Fruit fly (Drosophila melanogaster) whole organism, embryonic: ENCODE results near the gene IFT52.

Experiments
- Adf1 ChIP-seq: fragments of 200-800 bp; sonication (Bioruptor generic); IDR thresholded peaks from 2 replicates; pipeline ENCODE4 v1.3.6; 2022; ENCODE audit warnings: missing biosample characterization, missing genetic modification characterization
- Asciz ChIP-seq: fragments of 200-800 bp; sonication (Bioruptor generic); optimal IDR thresholded peaks from 2 replicates; lab custom pipeline; 2017; ENCODE audit warnings: missing biosample characterization, mild to moderate bottlenecking, missing genetic modification characterization, missing genetic modification reagents
- Atf-2 ChIP-seq: fragments of 200-800 bp; sonication (Bioruptor generic); optimal IDR thresholded peaks from 2 replicates; lab custom pipeline; 2016; ENCODE audit warnings: missing biosample characterization, missing genetic modification characterization
- BtbVII ChIP-seq: fragments of 200-800 bp; sonication (Bioruptor generic); optimal IDR thresholded peaks from 3 replicates; lab custom pipeline; 2017; ENCODE audit warnings: missing biosample characterization, mild to moderate bottlenecking, missing genetic modification characterization
- CG11247 ChIP-seq: fragments of 200-800 bp; sonication (Bioruptor generic); IDR thresholded peaks from 2 replicates; pipeline ENCODE4 v1.3.6; 2022; ENCODE audit warnings: missing biosample characterization, missing genetic modification characterization
- CG12071 ChIP-seq: fragments of 200-800 bp; sonication (Bioruptor generic); optimal IDR thresholded peaks from 3 replicates; lab custom pipeline; 2018; ENCODE audit warnings: missing biosample characterization, mild to moderate bottlenecking, missing genetic modification characterization
- CG13624 ChIP-seq: fragments of 200-800 bp; sonication (Bioruptor generic); optimal IDR thresholded peaks from 2 replicates; lab custom pipeline; 2016; ENCODE audit warnings: missing biosample characterization, missing genetic modification characterization
- CG14441 ChIP-seq: fragments of 200-800 bp; sonication (Bioruptor generic); IDR thresholded peaks from 2 replicates; pipeline ENCODE4 v1.3.6; 2022; ENCODE audit warnings: missing biosample characterization, missing genetic modification characterization
- CG15269 ChIP-seq: fragments of 200-800 bp; sonication (Bioruptor generic); optimal IDR thresholded peaks from 2 replicates; lab custom pipeline; 2018; ENCODE audit warnings: missing biosample characterization, mild to moderate bottlenecking, missing genetic modification characterization, moderate library complexity
- CG17385 ChIP-seq: fragments of 200-800 bp; sonication (Bioruptor generic); optimal IDR thresholded peaks from 3 replicates; lab custom pipeline; 2018; ENCODE audit warnings: missing biosample characterization, mild to moderate bottlenecking, missing genetic modification characterization
- CG17802 ChIP-seq: fragments of 200-800 bp; sonication (Bioruptor generic); optimal IDR thresholded peaks from 2 replicates; lab custom pipeline; 2018; ENCODE audit warnings: missing biosample characterization, mild to moderate bottlenecking, missing genetic modification characterization, moderate library complexity
- CG2120 ChIP-seq: fragments of 200-800 bp; sonication (Bioruptor generic); optimal IDR thresholded peaks from 3 replicates; lab custom pipeline; 2016; ENCODE audit warnings: missing biosample characterization, missing genetic modification characterization
- CG32772 ChIP-seq: fragments of 200-800 bp; sonication (Bioruptor generic); IDR thresholded peaks from 2 replicates; pipeline ENCODE4 v1.3.6; 2022; ENCODE audit warnings: missing biosample characterization, missing genetic modification characterization
- CG3726 ChIP-seq: fragments of 200-800 bp; sonication (Bioruptor generic); IDR thresholded peaks from 3 replicates; pipeline ENCODE4, ENCODE4 v1.3.6; 2022; ENCODE audit warnings: missing biosample characterization, missing genetic modification characterization
- CG3995 ChIP-seq: fragments of 200-800 bp; sonication (Bioruptor generic); optimal IDR thresholded peaks from 3 replicates; lab custom pipeline; 2016; ENCODE audit warnings: missing biosample characterization, missing genetic modification characterization
- CG4328 ChIP-seq: fragments of 200-800 bp; sonication (Bioruptor generic); optimal IDR thresholded peaks from 3 replicates; lab custom pipeline; 2017; ENCODE audit warnings: missing biosample characterization, missing genetic modification reagents, missing genetic modification characterization
- CG4404 ChIP-seq: fragments of 200-800 bp; sonication (Bioruptor generic); IDR thresholded peaks from 2 replicates; pipeline ENCODE4 v1.3.6; 2022; ENCODE audit warnings: missing biosample characterization, missing genetic modification characterization
- CG5245 ChIP-seq: fragments of 200-800 bp; sonication (Bioruptor generic); optimal IDR thresholded peaks from 3 replicates; lab custom pipeline; 2016; ENCODE audit warnings: missing biosample characterization, missing genetic modification characterization
- CG6854 ChIP-seq: fragments of 200-800 bp; sonication (Bioruptor generic); optimal IDR thresholded peaks from 3 replicates; lab custom pipeline; 2017; ENCODE audit warnings: missing biosample characterization, mild to moderate bottlenecking, missing genetic modification characterization
- CG7745 ChIP-seq: fragments of 200-800 bp; sonication (Bioruptor generic); optimal IDR thresholded peaks from 2 replicates; lab custom pipeline; 2018; ENCODE audit warnings: missing biosample characterization, mild to moderate bottlenecking, missing genetic modification characterization, moderate library complexity
- CG7987 ChIP-seq: fragments of 200-800 bp; sonication (Bioruptor generic); optimal IDR thresholded peaks from 2 replicates; lab custom pipeline; 2018; ENCODE audit warnings: missing biosample characterization, mild to moderate bottlenecking, missing genetic modification characterization, moderate library complexity
- CG9727 ChIP-seq: fragments of 200-800 bp; sonication (Bioruptor generic); optimal IDR thresholded peaks from 3 replicates; lab custom pipeline; 2017; ENCODE audit warnings: missing biosample characterization, mild to moderate bottlenecking, missing genetic modification characterization
- CG9797 ChIP-seq: fragments of 200-800 bp; sonication (Bioruptor generic); optimal IDR thresholded peaks from 3 replicates; lab custom pipeline; 2018; ENCODE audit warnings: missing biosample characterization, mild to moderate bottlenecking, missing genetic modification characterization
- Dip3 ChIP-seq: fragments of 200-800 bp; sonication (Bioruptor generic); optimal IDR thresholded peaks from 3 replicates; lab custom pipeline; 2016; ENCODE audit warnings: missing biosample characterization, missing genetic modification characterization
- Dp ChIP-seq: fragments of 200-800 bp; sonication (Bioruptor generic); optimal IDR thresholded peaks from 2 replicates; lab custom pipeline; 2018; ENCODE audit warnings: missing biosample characterization, mild to moderate bottlenecking, missing genetic modification characterization, moderate library complexity
- Dref ChIP-seq: fragments of 200-800 bp; sonication (Bioruptor generic); IDR thresholded peaks from 2 replicates; pipeline ENCODE4 v1.3.6; 2022; ENCODE audit warnings: missing biosample characterization, missing genetic modification characterization
- ERR ChIP-seq: fragments of 200-800 bp; sonication (Bioruptor generic); optimal IDR thresholded peaks from 2 replicates; lab custom pipeline; 2016; ENCODE audit warnings: missing biosample characterization, missing genetic modification characterization
- Ets97D ChIP-seq: fragments of 200-800 bp; sonication (Bioruptor generic); optimal IDR thresholded peaks from 3 replicates; lab custom pipeline; 2016; ENCODE audit warnings: missing biosample characterization, missing genetic modification characterization
- Ravus ChIP-seq: fragments of 200-800 bp; sonication (Bioruptor generic); IDR thresholded peaks from 2 replicates; pipeline ENCODE4 v1.3.6; 2022; ENCODE audit warnings: missing biosample characterization, missing genetic modification characterization
- Sox100B ChIP-seq: fragments of 200-800 bp; sonication (Bioruptor generic); optimal IDR thresholded peaks from 3 replicates; lab custom pipeline; 2018; ENCODE audit warnings: missing biosample characterization, mild to moderate bottlenecking, missing genetic modification characterization
- Ssrp ChIP-seq: fragments of 200-800 bp; sonication (Bioruptor generic); optimal IDR thresholded peaks from 2 replicates; lab custom pipeline; 2018; ENCODE audit warnings: missing biosample characterization, mild to moderate bottlenecking, missing genetic modification characterization, moderate library complexity
- Trl ChIP-seq, 3 experiments: fragments of >200 bp in 2 of 3; fragments of 200-800 bp in 1 of 3; sonication (Bioruptor generic) in 1 of 3; optimal IDR thresholded peaks; 2 replicates in 1 of 3; 3 replicates in 2 of 3; lab custom pipeline; 2016 to 2017; ENCODE audit warnings: missing biosample characterization in 1 of 3, missing genetic modification characterization in 1 of 3
- al ChIP-seq: fragments of 200-800 bp; sonication (Bioruptor generic); IDR thresholded peaks from 2 replicates; pipeline ENCODE4 v1.3.6; 2022; ENCODE audit warnings: missing biosample characterization, missing genetic modification characterization
- amos ChIP-seq: fragments of 200-800 bp; sonication (Bioruptor generic); IDR thresholded peaks from 2 replicates; pipeline ENCODE4 v1.3.6; 2022; ENCODE audit warnings: missing biosample characterization, missing genetic modification characterization; ENCODE audit not compliant: partially characterized antibody
- cad ChIP-seq: fragments of >200 bp; optimal IDR thresholded peaks from 2 replicates; lab custom pipeline; 2017; ENCODE audit warnings: missing biosample characterization, missing genetic modification characterization
- eyg ChIP-seq: fragments of 200-800 bp; sonication (Bioruptor generic); optimal IDR thresholded peaks from 3 replicates; lab custom pipeline; 2016; ENCODE audit warnings: missing biosample characterization, missing genetic modification characterization
- gcm ChIP-seq: fragments of 200-800 bp; sonication (Bioruptor generic); optimal IDR thresholded peaks from 2 replicates; lab custom pipeline; 2019; ENCODE audit warnings: missing biosample characterization, mild to moderate bottlenecking, missing genetic modification characterization, moderate library complexity
- maf-S ChIP-seq: fragments of 200-800 bp; sonication (Bioruptor generic); optimal IDR thresholded peaks from 2 replicates; lab custom pipeline; 2016; ENCODE audit warnings: missing biosample characterization, missing genetic modification characterization
- nerfin-1 ChIP-seq: fragments of 200-800 bp; sonication (Bioruptor generic); optimal IDR thresholded peaks from 3 replicates; lab custom pipeline; 2019; ENCODE audit warnings: missing biosample characterization, mild to moderate bottlenecking, missing genetic modification characterization, moderate library complexity
- peb ChIP-seq: fragments of 200-800 bp; sonication (Bioruptor generic); IDR thresholded peaks from 2 replicates; pipeline ENCODE4 v1.3.6; 2022; ENCODE audit warnings: missing biosample characterization, missing genetic modification characterization
- sens-2 ChIP-seq: fragments of 200-800 bp; sonication (Bioruptor generic); IDR thresholded peaks from 2 replicates; pipeline ENCODE4 v1.3.6; 2022; ENCODE audit warnings: missing biosample characterization, missing genetic modification characterization
- seq ChIP-seq: fragments of 200-800 bp; sonication (Bioruptor generic); IDR thresholded peaks from 2 replicates; pipeline ENCODE4 v1.3.6; 2022; ENCODE audit warnings: missing biosample characterization, missing genetic modification characterization
- stc ChIP-seq: fragments of 200-800 bp; sonication (Bioruptor generic); IDR thresholded peaks from 2 replicates; pipeline ENCODE4 v1.3.6; 2022; ENCODE audit warnings: missing biosample characterization, missing genetic modification characterization
- tgo ChIP-seq: fragments of 200-800 bp; sonication (Bioruptor generic); IDR thresholded peaks from 3 replicates; pipeline ENCODE4 v1.3.6; 2022; ENCODE audit warnings: missing biosample characterization, missing genetic modification characterization
- toy ChIP-seq: fragments of 200-800 bp; sonication (Bioruptor generic); IDR thresholded peaks from 2 replicates; pipeline ENCODE4 v1.3.6; 2022; ENCODE audit warnings: missing biosample characterization, missing genetic modification characterization
- twi ChIP-seq: fragments of 200-800 bp; optimal IDR thresholded peaks from 2 replicates; lab custom pipeline; 2019; ENCODE audit warnings: missing biosample characterization, mild to moderate bottlenecking, missing genetic modification characterization, moderate library complexity
- vfl ChIP-seq: fragments of 200-800 bp; sonication (Bioruptor generic); optimal IDR thresholded peaks from 2 replicates; lab custom pipeline; 2016; ENCODE audit warnings: missing biosample characterization, missing genetic modification characterization
- wek ChIP-seq: fragments of 200-800 bp; sonication (Bioruptor generic); optimal IDR thresholded peaks from 3 replicates; lab custom pipeline; 2018; ENCODE audit warnings: missing biosample characterization, mild to moderate bottlenecking, missing genetic modification characterization, moderate library complexity
- zen ChIP-seq: fragments of 200-800 bp; sonication (Bioruptor generic); optimal IDR thresholded peaks from 3 replicates; lab custom pipeline; 2018; ENCODE audit warnings: missing biosample characterization, mild to moderate bottlenecking, missing genetic modification characterization, moderate library complexity
- zen2 ChIP-seq: fragments of 200-800 bp; sonication (Bioruptor generic); IDR thresholded peaks from 3 replicates; pipeline ENCODE4 v1.3.6; 2022; ENCODE audit warnings: missing biosample characterization, missing genetic modification characterization; ENCODE audit not compliant: partially characterized antibody

IFT52 gene

dm6 chr2L:6553041-6553796 is 4.1 kb downstream of the IFT52 start (continued):
- TF ChIP-seq CG3995 (GFP tag; lab: Kevin White, UChicago) (no peak), CG17802 (tag; lab: Kevin White, UChicago) (no peak), CG5245 (GFP tag; lab: Kevin White, UChicago) (no peak), Dip3 (GFP tag; lab: Kevin White, UChicago) (no peak), Adf1 (GFP tag; lab: Robert Waterston, UW) (no peak), CG11247 (GFP tag; lab: Robert Waterston, UW) (no peak), nerfin-1 (tag; lab: Kevin White, UChicago) (no peak), zen2 (GFP tag; lab: Robert Waterston, UW) (no peak), CG17385 (GFP tag; lab: Kevin White, UChicago) (no peak), Trl (optimal IDR thresholded peaks at IDR 0.05; lab: Kevin White, UChicago) (no peak), Trl (GFP tag; optimal IDR thresholded peaks at IDR 0.05; lab: Kevin White, UChicago) (no peak), al (no peak), CG3726 (GFP tag; lab: Robert Waterston, UW) (no peak), Ets97D (GFP tag; lab: Kevin White, UChicago) (no peak), CG12071 (GFP tag; lab: Kevin White, UChicago) (no peak), Dref (no peak), CG15269 (tag; lab: Kevin White, UChicago) (peak; percentile 13), CG32772 (GFP tag; lab: Robert Waterston, UW) (no peak), CG7745 (tag; lab: Kevin White, UChicago) (no peak), sens-2 (GFP tag; lab: Robert Waterston, UW) (no peak), CG9727 (GFP tag; lab: Kevin White, UChicago) (no peak), ERR (GFP tag; lab: Kevin White, UChicago) (no peak), Ravus (GFP tag; lab: Robert Waterston, UW) (no peak), BtbVII (GFP tag; lab: Kevin White, UChicago) (no peak), amos (GFP tag; lab: Robert Waterston, UW) (no peak), CG4328 (GFP tag; lab: Kevin White, UChicago) (no peak), CG4404 (no peak), CG14441 (GFP tag; lab: Robert Waterston, UW) (no peak), tgo (GFP tag; lab: Robert Waterston, UW) (no peak), stc (GFP tag; lab: Robert Waterston, UW) (no peak), CG6854 (GFP tag; lab: Kevin White, UChicago) (no peak), seq (0 out of 2 replicates have a peak, but pooled peaks have one; percentile 8), Sox100B (GFP tag; lab: Kevin White, UChicago) (peak; percentile 18), toy (GFP tag; lab: Robert Waterston, UW) (no peak), vfl (no peak), zen (tag; lab: Kevin White, UChicago) (no peak), Ssrp (tag; lab: Kevin White, UChicago) (no peak), peb (0 out of 2 replicates have a peak, but pooled peaks have one; percentile 11), CG7987 (GFP tag; lab: Kevin White, UChicago) (no peak), eyg (GFP tag; lab: Kevin White, UChicago) (no peak), cad (no peak), Asciz (GFP tag; lab: Kevin White, UChicago) (no peak), Atf-2 (no peak), CG13624 (GFP tag; lab: Kevin White, UChicago) (no peak), twi (tag; lab: Kevin White, UChicago) (no peak), maf-S (GFP tag; lab: Kevin White, UChicago) (no peak), CG2120 (GFP tag; lab: Kevin White, UChicago) (no peak), CG9797 (GFP tag; lab: Kevin White, UChicago) (no peak), Dp (GFP tag; lab: Kevin White, UChicago) (no peak), gcm (no peak), wek (no peak)
